Fruit fly (Drosophila melanogaster): ENCODE measurements around the gene chico.

dm6 chr2L:10251592-10251991 is 4.7 kb upstream of the chico start, which contains the start of gene Ror:
- no peak for TF ChIP-seq Abd-B (GFP tag; optimal IDR thresholded peaks at IDR 0.05)
- TF ChIP-seq dsf (GFP tag; optimal IDR thresholded peaks at IDR 0.05; ENCODE audit: borderline replicate concordance), result no peak
- no peak for TF ChIP-seq Hnf4 (GFP tag; optimal IDR thresholded peaks at IDR 0.05)
- no peak for TF ChIP-seq CG32264 (GFP tag; optimal IDR thresholded peaks at IDR 0.05)
- TF ChIP-seq ey (GFP tag; optimal IDR thresholded peaks at IDR 0.05), result no peak
- TF ChIP-seq CG9705 (GFP tag; optimal IDR thresholded peaks at IDR 0.05), result no peak
- TF ChIP-seq dmrt93B (GFP tag; optimal IDR thresholded peaks at IDR 0.05), result no peak
- TF ChIP-seq lola (GFP tag; optimal IDR thresholded peaks at IDR 0.05), result no peak
- TF ChIP-seq Hr83 (GFP tag; optimal IDR thresholded peaks at IDR 0.05; ENCODE audit: poor library complexity, severe bottlenecking), result no peak
- no peak for TF ChIP-seq usp (GFP tag; optimal IDR thresholded peaks at IDR 0.05)
- TF ChIP-seq pan (optimal IDR thresholded peaks at IDR 0.05), result no peak
- TF ChIP-seq CrebA (GFP tag; optimal IDR thresholded peaks at IDR 0.05; ENCODE audit: borderline replicate concordance), result no peak
- no peak for TF ChIP-seq Sp1 (GFP tag; optimal IDR thresholded peaks at IDR 0.05)
